Fruit fly (Drosophila melanogaster) Kc167 (cell line): ENCODE measurements around the gene CG9698.

Experiments
- Myc ChIP-seq: fragments of >200 bp; optimal IDR thresholded peaks from 2 replicates; lab custom pipeline; 2017; ENCODE audit warnings: missing external identifiers
- Sin3A ChIP-seq: fragments of >200 bp; optimal IDR thresholded peaks from 2 replicates; lab custom pipeline; 2018; ENCODE audit warnings: missing external identifiers
- h ChIP-seq: fragments of >200 bp; optimal IDR thresholded peaks from 3 replicates; lab custom pipeline; 2018; ENCODE audit warnings: missing external identifiers
- insv ChIP-seq: fragments of >200 bp; optimal IDR thresholded peaks from 3 replicates; lab custom pipeline; 2018; ENCODE audit warnings: missing external identifiers
- psq ChIP-seq: fragments of >200 bp; optimal IDR thresholded peaks from 2 replicates; lab custom pipeline; 2017; ENCODE audit warnings: missing external identifiers
- ttk ChIP-seq: sonication (Bioruptor generic); optimal IDR thresholded peaks from 2 replicates; lab custom pipeline; 2017; ENCODE audit warnings: missing external identifiers

CG9698 gene

dm6 chr3R:30496103-30496858 lies 18.3 kb upstream of the CG9698 start, which contains the start of gene PH4alphaMP:
PH4alphaMP (minus strand) TSS chr3R:30496153.
- TF ChIP-seq Myc (no peak), insv (lab: Kevin White, UChicago) (no peak), Sin3A (lab: Kevin White, UChicago) (no peak), ttk (lab: Kevin White, UChicago) (no peak), h (lab: Kevin White, UChicago) (no peak), psq (lab: Kevin White, UChicago) (no peak)

dm6 chr3R:30500226-30500625 lies 14.4 kb upstream of the CG9698 start, which contains the start of gene PH4alphaNE1:
PH4alphaNE1 (minus strand) TSS chr3R:30500326.
- no peak for TF ChIP-seq Myc
- TF ChIP-seq Sin3A (lab: Kevin White, UChicago) = no peak
- TF ChIP-seq insv (lab: Kevin White, UChicago) = no peak
- TF ChIP-seq psq (lab: Kevin White, UChicago) = no peak
- no peak for TF ChIP-seq h (lab: Kevin White, UChicago)
- no peak for TF ChIP-seq ttk (lab: Kevin White, UChicago)

DNA sequence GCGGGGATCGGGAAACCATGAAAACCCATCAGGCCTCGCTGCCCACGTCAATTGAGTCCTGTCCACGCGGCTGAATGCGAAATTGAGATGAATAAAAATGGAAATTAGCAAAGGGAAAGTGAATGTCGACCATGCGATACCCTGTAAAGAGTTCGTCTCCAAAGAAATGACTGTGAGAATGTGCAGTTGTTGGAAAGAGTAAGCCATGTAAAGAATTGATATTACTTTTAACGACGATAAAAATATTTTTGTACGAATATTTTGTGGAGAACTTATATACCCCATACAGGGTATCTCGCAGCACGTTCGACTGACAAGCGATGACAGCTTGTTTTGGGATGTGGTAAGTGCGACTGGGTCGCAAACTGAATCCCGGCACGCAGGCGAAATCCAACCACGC lies 13.4 kb upstream of the CG9698 start:
- TF ChIP-seq psq (lab: Kevin White, UChicago) = no peak
- TF ChIP-seq h (lab: Kevin White, UChicago) = no peak
- no peak for TF ChIP-seq ttk (lab: Kevin White, UChicago)
- TF ChIP-seq Myc = no peak
- TF ChIP-seq Sin3A (lab: Kevin White, UChicago) = no peak
- TF ChIP-seq insv (lab: Kevin White, UChicago) = no peak

- TF ChIP-seq psq (lab: Kevin White, UChicago) (no peak), insv (lab: Kevin White, UChicago) (no peak), h (lab: Kevin White, UChicago) (no peak), Sin3A (lab: Kevin White, UChicago) (no peak), Myc (no peak), ttk (lab: Kevin White, UChicago) (no peak)
These were observed 11.2 kb upstream of the CG9698 start, which contains the start of gene CG31371 for dm6 chr3R:30503406-30503805. CG31371 (minus strand) TSS chr3R:30503506.

DNA sequence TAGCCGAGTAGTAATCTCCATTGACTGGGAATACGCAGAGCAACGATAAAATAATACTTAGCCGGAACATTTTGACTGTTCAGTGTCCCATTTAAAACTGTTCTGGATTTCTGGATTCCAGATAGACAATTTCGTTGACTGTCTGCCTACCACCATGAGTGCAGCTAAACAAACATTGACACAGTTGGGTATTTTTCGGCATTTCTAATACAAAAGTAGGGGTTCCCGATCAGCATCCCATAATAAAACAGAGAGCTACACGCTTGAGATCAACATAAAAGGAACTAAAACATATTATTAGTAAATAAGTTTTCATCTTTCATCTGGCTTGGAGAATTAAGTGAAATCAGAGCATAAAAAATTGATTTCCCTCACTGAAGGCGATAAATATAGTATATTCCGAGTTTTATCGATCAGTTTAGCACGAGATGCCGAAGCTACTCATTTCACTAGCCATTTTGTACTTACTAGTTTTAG lies 9.0 kb upstream of the CG9698 start, which contains the start of the genes PH4alphaSG1 and CG15539:
Gene PH4alphaSG1 (minus strand): TSS at position 101 of the 477 bp plus-strand sequence.
Gene CG15539 (plus strand): TSS at position 427 of the 477 bp plus-strand sequence.
- no peak for TF ChIP-seq Myc

- TF ChIP-seq psq (lab: Kevin White, UChicago) = no peak
- TF ChIP-seq insv (lab: Kevin White, UChicago) = no peak
- TF ChIP-seq ttk (lab: Kevin White, UChicago) = no peak
- TF ChIP-seq Myc = no peak
- no peak for TF ChIP-seq h (lab: Kevin White, UChicago)
- no peak for TF ChIP-seq Sin3A (lab: Kevin White, UChicago)
These were observed 6.9 kb upstream of the CG9698 start, which contains the start of gene CG34041 for dm6 chr3R:30507723-30508122. CG34041 (plus strand) TSS chr3R:30508023.

DNA sequence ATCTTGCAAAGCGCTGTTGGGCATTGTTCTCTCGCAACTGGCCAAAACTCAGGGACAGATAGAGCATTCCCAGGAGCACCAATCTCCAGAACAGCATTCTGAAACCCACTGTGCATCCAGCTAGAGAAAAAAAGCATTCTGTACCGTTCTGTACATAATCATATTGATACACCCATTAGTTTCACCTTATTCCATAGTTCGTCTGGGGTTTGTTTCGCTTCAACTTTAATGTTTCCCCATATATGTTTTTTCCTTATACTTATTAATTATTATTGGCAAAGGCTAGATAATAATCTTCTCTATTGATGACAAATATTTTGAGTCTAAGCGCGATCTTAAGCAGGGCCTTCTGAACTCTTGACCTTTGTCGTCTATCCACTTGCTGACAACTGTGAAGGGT lies 2.5 kb upstream of the CG9698 start, which contains the start of gene PH4alphaNE2:
Gene PH4alphaNE2 (minus strand): TSS at position 101 of the 400 bp plus-strand sequence.
- TF ChIP-seq Myc (no peak), Sin3A (lab: Kevin White, UChicago) (no peak), ttk (lab: Kevin White, UChicago) (no peak), psq (lab: Kevin White, UChicago) (no peak), insv (lab: Kevin White, UChicago) (no peak), h (lab: Kevin White, UChicago) (no peak)

DNA sequence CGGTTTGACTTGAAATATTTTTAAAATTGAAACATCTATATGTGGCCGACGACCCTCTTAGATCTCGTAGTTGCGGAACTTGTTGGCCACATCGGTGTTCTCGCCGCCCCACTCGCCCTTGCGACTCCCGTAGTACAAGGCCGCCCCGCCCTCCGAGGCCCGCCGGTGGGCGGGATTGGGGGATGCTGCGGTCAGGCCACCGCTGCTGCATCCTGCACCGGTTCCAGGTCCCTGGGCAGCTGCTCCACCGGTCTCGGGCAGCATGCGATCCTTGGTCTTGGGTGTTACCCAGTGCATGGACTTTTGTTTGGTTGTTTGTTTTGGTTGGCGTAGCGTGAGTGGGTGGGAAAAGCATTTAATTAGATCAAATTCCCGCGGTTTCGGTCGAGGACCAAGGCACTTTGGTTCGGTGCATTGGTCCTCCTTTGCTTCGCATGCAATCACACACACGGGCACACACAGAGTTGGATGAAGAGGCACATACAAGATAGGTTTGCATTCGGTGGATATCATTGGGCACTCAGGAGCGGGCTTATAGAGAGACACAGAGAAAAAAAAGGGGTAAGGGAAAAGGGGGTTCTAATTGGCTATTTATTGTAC lies 3.8 kb downstream of the CG9698 start:
- TF ChIP-seq Myc = no peak
- no peak for TF ChIP-seq psq (lab: Kevin White, UChicago)
- no peak for TF ChIP-seq ttk (lab: Kevin White, UChicago)

dm6 chr3R:30525629-30526028 lies 11.1 kb downstream of the CG9698 start:
- TF ChIP-seq h (lab: Kevin White, UChicago) (no peak), psq (lab: Kevin White, UChicago) (no peak), Sin3A (lab: Kevin White, UChicago) (no peak), Myc (no peak), ttk (lab: Kevin White, UChicago) (no peak), insv (lab: Kevin White, UChicago) (no peak)

dm6 chr3R:30526799-30527465 lies 12.4 kb downstream of the CG9698 start, which contains the start of gene jdp:
jdp (minus strand) TSS chr3R:30527037.
- TF ChIP-seq Myc = no peak
- TF ChIP-seq h (lab: Kevin White, UChicago) = no peak
- no peak for TF ChIP-seq psq (lab: Kevin White, UChicago)
- no peak for TF ChIP-seq insv (lab: Kevin White, UChicago)
- no peak for TF ChIP-seq ttk (lab: Kevin White, UChicago)
- no peak for TF ChIP-seq Sin3A (lab: Kevin White, UChicago)

- no peak for TF ChIP-seq Sin3A (lab: Kevin White, UChicago)
- no peak for TF ChIP-seq insv (lab: Kevin White, UChicago)
- TF ChIP-seq h (lab: Kevin White, UChicago) = no peak
- no peak for TF ChIP-seq Myc
- no peak for TF ChIP-seq psq (lab: Kevin White, UChicago)
- no peak for TF ChIP-seq ttk (lab: Kevin White, UChicago)
These were observed 14.2 kb downstream of the CG9698 start for dm6 chr3R:30528692-30529305.
